Comparison of ENCODE assay signal across 1 fruit fly cellular context in genomic region chr3L:5511959-5512358, dm6.
TF ChIP-seq lines count a peak whose summit lies in the region.

No protein-coding gene starts in this region.

TF ChIP-seq in whole organism, embryonic, 481 proteins besides CTCF, POLR2A, EP300 and RAD21 (continued from another document and continues in another):
- TF ChIP-seq danr (GFP tag; IDR thresholded peaks at IDR 0.05; lab: Robert Waterston, UW) (no peak; the same call in 1 of the 2 replicates), pros (GFP tag; optimal IDR thresholded peaks at IDR 0.05; lab: Kevin White, UChicago) (peak; percentile 64), CG4282 (GFP tag; optimal IDR thresholded peaks at IDR 0.05; lab: Kevin White, UChicago) (peak; percentile 73), CG15073 (GFP tag; optimal IDR thresholded peaks at IDR 0.05; lab: Kevin White, UChicago) (peak; percentile 5), CG17612 (GFP tag; IDR thresholded peaks at IDR 0.05; lab: Robert Waterston, UW) (peak; percentile 78), Opbp (GFP tag; IDR thresholded peaks at IDR 0.05; lab: Robert Waterston, UW; ENCODE audit: partially characterized antibody) (0 out of 3 replicates have a peak, but pooled peaks have one; percentile 33), Max (GFP tag; optimal IDR thresholded peaks at IDR 0.05; lab: Kevin White, UChicago) (peak; percentile 72), klu (GFP tag; IDR thresholded peaks at IDR 0.05; lab: Robert Waterston, UW) (peak; percentile 16; the same call in 1 of the 2 replicates), croc (GFP tag; conservative IDR thresholded peaks at IDR 0.05; lab: Robert Waterston, UW) (peak; percentile 33; the same call in 2 of the 3 replicates), CG5953 (GFP tag; IDR thresholded peaks at IDR 0.05; lab: Robert Waterston, UW) (peak; percentile 83), sisA (GFP tag; IDR thresholded peaks at IDR 0.05; lab: Robert Waterston, UW) (no peak), CG42726 (GFP tag; IDR thresholded peaks at IDR 0.05; lab: Robert Waterston, UW; ENCODE audit: partially characterized antibody) (peak; percentile 42; the same call in 1 of the 2 replicates), NFAT (GFP tag; IDR thresholded peaks at IDR 0.05; lab: Robert Waterston, UW) (peak; percentile 82), ATbp (GFP tag; optimal IDR thresholded peaks at IDR 0.05; lab: Kevin White, UChicago) (peak; percentile 92), CG9437 (GFP tag; optimal IDR thresholded peaks at IDR 0.05; lab: Kevin White, UChicago) (peak; percentile 66), tio (GFP tag; optimal IDR thresholded peaks at IDR 0.05; lab: Kevin White, UChicago) (peak; percentile 57), ab (GFP tag; optimal IDR thresholded peaks at IDR 0.05; lab: Kevin White, UChicago) (no peak), grn (GFP tag; optimal IDR thresholded peaks at IDR 0.05; lab: Kevin White, UChicago) (peak; percentile 83), TFAM (GFP tag; optimal IDR thresholded peaks at IDR 0.05; lab: Kevin White, UChicago) (peak; percentile 75), CG30403 (GFP tag; optimal IDR thresholded peaks at IDR 0.05; lab: Kevin White, UChicago) (peak; percentile 79), gt (GFP tag; IDR thresholded peaks at IDR 0.05; lab: Robert Waterston, UW) (0 out of 2 replicates have a peak, but pooled peaks have one; percentile 10), phol (tag; optimal IDR thresholded peaks at IDR 0.05; lab: Kevin White, UChicago) (peak; percentile 94), sna (GFP tag; IDR thresholded peaks at IDR 0.05; lab: Robert Waterston, UW; ENCODE audit: partially characterized antibody) (no peak; the same call in 1 of the 2 replicates), bbx (GFP tag; IDR thresholded peaks at IDR 0.05; lab: Robert Waterston, UW; ENCODE audit: partially characterized antibody) (peak; percentile 47; the same call in 1 of the 2 replicates), D19B (GFP tag; optimal IDR thresholded peaks at IDR 0.05; lab: Kevin White, UChicago) (peak; percentile 77), kni (GFP tag; optimal IDR thresholded peaks at IDR 0.05; lab: Kevin White, UChicago) (no peak), aop (GFP tag; IDR thresholded peaks at IDR 0.05; lab: Robert Waterston, UW) (peak; percentile 60), Meics (GFP tag; optimal IDR thresholded peaks at IDR 0.05; lab: Kevin White, UChicago) (peak; percentile 94), crc (GFP tag; optimal IDR thresholded peaks at IDR 0.05; lab: Kevin White, UChicago) (peak; percentile 87), Nf-YA (GFP tag; IDR thresholded peaks at IDR 0.05; lab: Robert Waterston, UW) (peak; percentile 85), zen (tag; optimal IDR thresholded peaks at IDR 0.05; lab: Kevin White, UChicago) (no peak), Med (GFP tag; lab: Kevin White, UChicago) (peak; percentile 100), pzg (GFP tag; optimal IDR thresholded peaks at IDR 0.05; lab: Kevin White, UChicago) (peak; percentile 40), CG1602 (GFP tag; optimal IDR thresholded peaks at IDR 0.05; lab: Kevin White, UChicago) (peak; percentile 33), chn (GFP tag; optimal IDR thresholded peaks at IDR 0.05; lab: Kevin White, UChicago) (peak; percentile 78), CG8388 (GFP tag; optimal IDR thresholded peaks at IDR 0.05; lab: Kevin White, UChicago) (peak; percentile 82), sc (optimal IDR thresholded peaks at IDR 0.05; lab: Kevin White, UChicago) (no peak), sc (GFP tag; optimal IDR thresholded peaks at IDR 0.05; lab: Kevin White, UChicago) (peak; percentile 82), CG10431 (GFP tag; optimal IDR thresholded peaks at IDR 0.05; lab: Kevin White, UChicago) (peak; percentile 85), CG10565 (GFP tag; optimal IDR thresholded peaks at IDR 0.05; lab: Kevin White, UChicago) (no peak), bab2 (GFP tag; optimal IDR thresholded peaks at IDR 0.05; lab: Kevin White, UChicago) (peak; percentile 62), C15 (GFP tag; IDR thresholded peaks at IDR 0.05; lab: Robert Waterston, UW) (peak; percentile 60; the same call in 1 of the 3 replicates), fru (optimal IDR thresholded peaks at IDR 0.05; lab: Kevin White, UChicago) (no peak), Lpt (GFP tag; optimal IDR thresholded peaks at IDR 0.05; lab: Kevin White, UChicago) (no peak), NfI (GFP tag; optimal IDR thresholded peaks at IDR 0.05; lab: Kevin White, UChicago) (peak; percentile 97), Mad (GFP tag; optimal IDR thresholded peaks at IDR 0.05; lab: Kevin White, UChicago) (peak; percentile 83), CG8359 (GFP tag; optimal IDR thresholded peaks at IDR 0.05; lab: Kevin White, UChicago; ENCODE audit: borderline replicate concordance) (peak; percentile 39), Poxn (GFP tag; IDR thresholded peaks at IDR 0.05; lab: Robert Waterston, UW) (0 out of 2 replicates have a peak, but pooled peaks have one; percentile 30), D (optimal IDR thresholded peaks at IDR 0.05; lab: Kevin White, UChicago) (no peak), D (GFP tag; optimal IDR thresholded peaks at IDR 0.05; lab: Kevin White, UChicago) (peak; percentile 65), dmrt11E (tag; optimal IDR thresholded peaks at IDR 0.05; lab: Kevin White, UChicago) (peak; percentile 18), bowl (GFP tag; IDR thresholded peaks at IDR 0.05; lab: Robert Waterston, UW) (peak; percentile 64), Gsc (GFP tag; IDR thresholded peaks at IDR 0.05; lab: Robert Waterston, UW) (no peak), abd-A (tag; optimal IDR thresholded peaks at IDR 0.05; lab: Kevin White, UChicago) (no peak), zfh2 (GFP tag; optimal IDR thresholded peaks at IDR 0.05; lab: Kevin White, UChicago) (peak; percentile 76), CG12391 (tag; optimal IDR thresholded peaks at IDR 0.05; lab: Kevin White, UChicago) (peak; percentile 85), crp (GFP tag; optimal IDR thresholded peaks at IDR 0.05; lab: Kevin White, UChicago) (peak in 1 of 2 experiments; percentile 48), CG8089 (GFP tag; optimal IDR thresholded peaks at IDR 0.05; lab: Kevin White, UChicago) (peak; percentile 82), tll (GFP tag; optimal IDR thresholded peaks at IDR 0.05; lab: Kevin White, UChicago) (no peak), dpn (GFP tag; optimal IDR thresholded peaks at IDR 0.05; lab: Kevin White, UChicago) (peak; percentile 65 to 91), CG3847 (GFP tag; IDR thresholded peaks at IDR 0.05; lab: Robert Waterston, UW) (peak; percentile 82), CG12071 (GFP tag; optimal IDR thresholded peaks at IDR 0.05; lab: Kevin White, UChicago) (peak; percentile 93), slp2 (GFP tag; optimal IDR thresholded peaks at IDR 0.05; lab: Kevin White, UChicago) (peak; percentile 79), CG1529 (GFP tag; optimal IDR thresholded peaks at IDR 0.05; lab: Kevin White, UChicago) (peak; percentile 82), CG18476 (GFP tag; optimal IDR thresholded peaks at IDR 0.05; lab: Kevin White, UChicago) (peak; percentile 50), Bdp1 (GFP tag; optimal IDR thresholded peaks at IDR 0.05; lab: Kevin White, UChicago) (peak; percentile 82), z (GFP tag; IDR thresholded peaks at IDR 0.05; lab: Robert Waterston, UW) (peak; percentile 52; the same call in 1 of the 3 replicates), CG1792 (GFP tag; optimal IDR thresholded peaks at IDR 0.05; lab: Kevin White, UChicago) (peak; percentile 79), CG3281 (GFP tag; optimal IDR thresholded peaks at IDR 0.05; lab: Kevin White, UChicago) (peak; percentile 94), CG18262 (tag; optimal IDR thresholded peaks at IDR 0.05; lab: Kevin White, UChicago) (no peak), Doc3 (GFP tag; IDR thresholded peaks at IDR 0.05; lab: Robert Waterston, UW; ENCODE audit: partially characterized antibody) (no peak), CG14860 (GFP tag; IDR thresholded peaks at IDR 0.05; lab: Robert Waterston, UW; ENCODE audit: partially characterized antibody) (0 out of 3 replicates have a peak, but pooled peaks have one; percentile 8), CG7786 (GFP tag; optimal IDR thresholded peaks at IDR 0.05; lab: Kevin White, UChicago) (peak; percentile 62), CG13894 (tag; optimal IDR thresholded peaks at IDR 0.05; lab: Kevin White, UChicago) (no peak), Ets65A (GFP tag; lab: Kevin White, UChicago) (peak; percentile 99), tgo (GFP tag; IDR thresholded peaks at IDR 0.05; lab: Robert Waterston, UW) (peak; percentile 74), CG6765 (GFP tag; optimal IDR thresholded peaks at IDR 0.05; lab: Kevin White, UChicago) (peak; percentile 96), CG31441 (GFP tag; IDR thresholded peaks at IDR 0.05; lab: Robert Waterston, UW) (peak; percentile 83), pan (optimal IDR thresholded peaks at IDR 0.05; lab: Kevin White, UChicago) (no peak), pan (GFP tag; optimal IDR thresholded peaks at IDR 0.05 in 1 of 2, IDR thresholded peaks at IDR 0.05 in 1 of 2) (peak in 1 of 2 experiments; percentile 89), CG12744 (GFP tag; optimal IDR thresholded peaks at IDR 0.05; lab: Kevin White, UChicago) (peak; percentile 92), Hmx (GFP tag; optimal IDR thresholded peaks at IDR 0.05; lab: Kevin White, UChicago) (peak; percentile 37), CG3726 (GFP tag; IDR thresholded peaks at IDR 0.05; lab: Robert Waterston, UW) (peak; percentile 50; the same call in 1 of the 3 replicates), CG2712 (tag; optimal IDR thresholded peaks at IDR 0.05; lab: Kevin White, UChicago) (no peak), zen2 (GFP tag; IDR thresholded peaks at IDR 0.05; lab: Robert Waterston, UW; ENCODE audit: partially characterized antibody) (no peak), Taf1 (GFP tag; IDR thresholded peaks at IDR 0.05; lab: Robert Waterston, UW) (peak; percentile 37; the same call in 1 of the 2 replicates), CG31224 (GFP tag; IDR thresholded peaks at IDR 0.05; lab: Robert Waterston, UW) (peak; percentile 74), CG2889 (GFP tag; IDR thresholded peaks at IDR 0.05; lab: Robert Waterston, UW) (no peak), hth (optimal IDR thresholded peaks at IDR 0.05; lab: Kevin White, UChicago) (no peak), org-1 (GFP tag; optimal IDR thresholded peaks at IDR 0.05; lab: Kevin White, UChicago) (peak; percentile 74), scrt (GFP tag; optimal IDR thresholded peaks at IDR 0.05; lab: Kevin White, UChicago) (peak; percentile 88), jumu (GFP tag; optimal IDR thresholded peaks at IDR 0.05; lab: Kevin White, UChicago) (peak; percentile 43), CkIIα-i1 (GFP tag; IDR thresholded peaks at IDR 0.05; lab: Robert Waterston, UW) (no peak), Eip74EF (GFP tag; optimal IDR thresholded peaks at IDR 0.05; lab: Kevin White, UChicago) (no peak), tx (GFP tag; optimal IDR thresholded peaks at IDR 0.05; lab: Kevin White, UChicago) (peak; percentile 76), CG17359 (tag; optimal IDR thresholded peaks at IDR 0.05; lab: Kevin White, UChicago) (peak; percentile 85), grau (tag; optimal IDR thresholded peaks at IDR 0.05; lab: Kevin White, UChicago) (peak; percentile 81), MESR4 (GFP tag; optimal IDR thresholded peaks at IDR 0.05; lab: Kevin White, UChicago) (peak; percentile 24), CG43689 (GFP tag; IDR thresholded peaks at IDR 0.05; lab: Robert Waterston, UW) (peak; percentile 47; the same call in 1 of the 2 replicates), CG15269 (tag; optimal IDR thresholded peaks at IDR 0.05; lab: Kevin White, UChicago) (peak; percentile 83), CG4617 (GFP tag; optimal IDR thresholded peaks at IDR 0.05; lab: Kevin White, UChicago; ENCODE audit: borderline replicate concordance) (peak; percentile 49), Hmr (GFP tag; optimal IDR thresholded peaks at IDR 0.05; lab: Kevin White, UChicago) (peak; percentile 97), CG1024 (GFP tag; IDR thresholded peaks at IDR 0.05; lab: Robert Waterston, UW) (peak; percentile 84), zfh1 (GFP tag; IDR thresholded peaks at IDR 0.05; lab: Robert Waterston, UW) (peak; percentile 83), CG17912 (GFP tag; optimal IDR thresholded peaks at IDR 0.05; lab: Kevin White, UChicago) (peak; percentile 96), CG11696 (GFP tag; IDR thresholded peaks at IDR 0.05; lab: Robert Waterston, UW) (peak; percentile 53; the same call in 1 of the 2 replicates), CG8924 (tag; optimal IDR thresholded peaks at IDR 0.05; lab: Kevin White, UChicago) (no peak), lola (GFP tag; optimal IDR thresholded peaks at IDR 0.05; lab: Kevin White, UChicago) (peak in 1 of 3 experiments; percentile 45), NK7.1 (GFP tag; optimal IDR thresholded peaks at IDR 0.05; lab: Kevin White, UChicago) (peak; percentile 81), CG8281 (tag; optimal IDR thresholded peaks at IDR 0.05; lab: Kevin White, UChicago) (peak; percentile 49), pb (GFP tag; optimal IDR thresholded peaks at IDR 0.05; lab: Kevin White, UChicago) (peak; percentile 87), CG7745 (tag; optimal IDR thresholded peaks at IDR 0.05; lab: Kevin White, UChicago) (no peak), CG5245 (GFP tag; optimal IDR thresholded peaks at IDR 0.05; lab: Kevin White, UChicago) (peak; percentile 82), fd3F (GFP tag; optimal IDR thresholded peaks at IDR 0.05; lab: Kevin White, UChicago) (peak; percentile 81), h (optimal IDR thresholded peaks at IDR 0.05; lab: Kevin White, UChicago) (no peak), ash1 (GFP tag; optimal IDR thresholded peaks at IDR 0.05; lab: Kevin White, UChicago) (peak; percentile 80), CG14014 (GFP tag; IDR thresholded peaks at IDR 0.05; lab: Robert Waterston, UW) (peak; percentile 79), Ptx1 (GFP tag; IDR thresholded peaks at IDR 0.05; lab: Robert Waterston, UW) (peak; percentile 83), nmo (GFP tag; optimal IDR thresholded peaks at IDR 0.05; lab: Kevin White, UChicago) (peak; percentile 71), CG13287 (GFP tag; IDR thresholded peaks at IDR 0.05; lab: Robert Waterston, UW; ENCODE audit: partially characterized antibody) (peak; percentile 78), otp (GFP tag; IDR thresholded peaks at IDR 0.05; lab: Robert Waterston, UW) (peak; percentile 93), ranshi (GFP tag; IDR thresholded peaks at IDR 0.05; lab: Robert Waterston, UW) (peak; percentile 73), ato (GFP tag; IDR thresholded peaks at IDR 0.05; lab: Robert Waterston, UW; ENCODE audit: partially characterized antibody) (0 out of 2 replicates have a peak, but pooled peaks have one; percentile 12), E2f1 (GFP tag; IDR thresholded peaks at IDR 0.05; lab: Robert Waterston, UW) (peak; percentile 55; the same call in 1 of the 2 replicates), sug (tag; optimal IDR thresholded peaks at IDR 0.05; lab: Kevin White, UChicago) (peak; percentile 88), Sry-δ (GFP tag; optimal IDR thresholded peaks at IDR 0.05; lab: Kevin White, UChicago) (peak; percentile 56), CG7372 (GFP tag; IDR thresholded peaks at IDR 0.05; lab: Robert Waterston, UW) (peak; percentile 79)
